Worm (Caenorhabditis elegans) whole organism, L4 larva: Measurements from ENCODE around the gene W03C9.6.
A peak's percentile ranks its signal among the peaks of the same experiment; 100 is the strongest.

Source experiments
- F37D6.2 ChIP-seq: sonication (generic microtip); optimal IDR thresholded peaks from 2 replicates; lab custom pipeline; 2016; ENCODE audit warnings: mild to moderate bottlenecking, missing genetic modification characterization, missing compliant biosample characterization
- R02D3.7 ChIP-seq: fragments of 150-350 bp; sonication (generic microtip); optimal IDR thresholded peaks from 3 replicates; lab custom pipeline; 2014; ENCODE audit warnings: missing biosample characterization, missing genetic modification characterization
- T26A8.4 ChIP-seq: fragments of 200-800 bp; sonication (Bioruptor generic); IDR thresholded peaks from 2 replicates; pipeline ENCODE4 v1.3.6; 2022; ENCODE audit warnings: missing genetic modification characterization, missing compliant biosample characterization
- Y105C5A.15 ChIP-seq: fragments of 200-800 bp; sonication (Bioruptor generic); IDR thresholded peaks from 2 replicates; pipeline ENCODE4 v1.3.6; 2022; ENCODE audit warnings: missing genetic modification characterization, missing compliant biosample characterization
- Y75B8A.6 ChIP-seq: fragments of 200-800 bp; sonication (Bioruptor generic); IDR thresholded peaks from 2 replicates; pipeline ENCODE4 v1.3.6; 2022; ENCODE audit warnings: missing genetic modification reagents, missing genetic modification characterization, missing compliant biosample characterization
- ZK337.2 ChIP-seq: fragments of 200-800 bp; sonication (Bioruptor generic); IDR thresholded peaks from 2 replicates; pipeline ENCODE4 v1.3.6; 2022; ENCODE audit warnings: missing genetic modification reagents, missing genetic modification characterization, missing compliant biosample characterization
- ZK546.5 ChIP-seq, 2 experiments: sonication (generic microtip); optimal IDR thresholded peaks; 2 replicates each; lab custom pipeline; 2017; ENCODE audit warnings: missing biosample characterization in 2 of 2, missing genetic modification characterization in 2 of 2
- aha-1 ChIP-seq: fragments of 150-350 bp; peaks from one replicate; lab custom pipeline; 2014; ENCODE audit warnings: missing biosample characterization, missing genetic modification characterization
- arid-1 ChIP-seq: fragments of 200-800 bp; sonication (Bioruptor generic); conservative IDR thresholded peaks from 2 replicates; pipeline ENCODE4 v1.3.6; 2022; ENCODE audit warnings: missing genetic modification reagents, missing genetic modification characterization, missing compliant biosample characterization
- ceh-28 ChIP-seq: fragments of 150-350 bp; optimal IDR thresholded peaks from 2 replicates; lab custom pipeline; 2014; ENCODE audit warnings: missing biosample characterization, missing genetic modification reagents, missing genetic modification characterization
- ceh-82 ChIP-seq: sonication (generic microtip); optimal IDR thresholded peaks from 2 replicates; lab custom pipeline; 2017; ENCODE audit warnings: missing biosample characterization, missing genetic modification characterization
- daf-16 ChIP-seq, 3 experiments: sonication (generic microtip); optimal IDR thresholded peaks; 2 replicates each; lab custom pipeline; 2016 to 2017; ENCODE audit warnings: missing genetic modification characterization in 3 of 3, missing genetic modification reagents in 3 of 3, mild to moderate bottlenecking in 2 of 3, missing compliant biosample characterization in 2 of 3, missing biosample characterization in 1 of 3, moderate library complexity in 1 of 3
- dmd-6 ChIP-seq: fragments of 200-800 bp; sonication (Bioruptor generic); IDR thresholded peaks from 2 replicates; pipeline ENCODE4 v1.3.6; 2022; ENCODE audit warnings: missing genetic modification reagents, missing genetic modification characterization, missing compliant biosample characterization
- dmd-8 ChIP-seq: fragments of 200-800 bp; sonication (Bioruptor generic); IDR thresholded peaks from 2 replicates; pipeline ENCODE4 v1.3.6; 2022; ENCODE audit warnings: missing genetic modification characterization, missing compliant biosample characterization
- dmd-9 ChIP-seq: fragments of 200-800 bp; sonication (Bioruptor generic); IDR thresholded peaks from 2 replicates; pipeline ENCODE4 v1.3.6; 2022; ENCODE audit warnings: missing genetic modification reagents, missing genetic modification characterization, missing compliant biosample characterization
- dpl-1 ChIP-seq: fragments of 150-350 bp; optimal IDR thresholded peaks from 2 replicates; lab custom pipeline; 2014; ENCODE audit warnings: missing biosample characterization, missing genetic modification reagents, missing genetic modification characterization
- fos-1 ChIP-seq: fragments of 150-350 bp; optimal IDR thresholded peaks from 2 replicates; lab custom pipeline; 2014; ENCODE audit warnings: missing biosample characterization, missing genetic modification characterization
- hif-1 ChIP-seq, 2 experiments: sonication (generic microtip); optimal IDR thresholded peaks; 2 replicates each; lab custom pipeline; 2016 to 2017; ENCODE audit warnings: missing compliant biosample characterization in 2 of 2, missing genetic modification characterization in 2 of 2, missing genetic modification reagents in 2 of 2, missing genotype in 2 of 2, mild to moderate bottlenecking in 1 of 2
- hlh-30 ChIP-seq: sonication (generic microtip); optimal IDR thresholded peaks from 2 replicates; lab custom pipeline; 2017; ENCODE audit warnings: antibody characterized with exemption, mild to moderate bottlenecking, missing genetic modification characterization, missing compliant biosample characterization; ENCODE audit not compliant: insufficient read depth
- lin-39 ChIP-seq: fragments of 150-350 bp; optimal IDR thresholded peaks from 2 replicates; lab custom pipeline; 2014; ENCODE audit warnings: missing biosample characterization, missing genetic modification reagents, missing genetic modification characterization
- lsy-2 ChIP-seq, 2 experiments: fragments of 150-350 bp in 1 of 2; sonication (generic microtip) in 1 of 2; optimal IDR thresholded peaks; 2 replicates each; lab custom pipeline; 2014 to 2017; ENCODE audit warnings: missing biosample characterization in 2 of 2, missing genetic modification characterization in 2 of 2
- mdt-29 ChIP-seq: fragments of 200-800 bp; sonication (Bioruptor generic); IDR thresholded peaks from 2 replicates; pipeline ENCODE4 v1.3.6; 2022; ENCODE audit warnings: missing genetic modification reagents, missing genetic modification characterization, missing compliant biosample characterization
- mes-2 ChIP-seq: sonication (generic microtip); optimal IDR thresholded peaks from 2 replicates; lab custom pipeline; 2016; ENCODE audit warnings: missing genotype, mild to moderate bottlenecking, missing genetic modification characterization, missing compliant biosample characterization; ENCODE audit not compliant: poor library complexity, severe bottlenecking
- nhr-10 ChIP-seq: fragments of 150-350 bp; optimal IDR thresholded peaks from 2 replicates; lab custom pipeline; 2014; ENCODE audit warnings: missing biosample characterization, missing genetic modification characterization
- nhr-25 ChIP-seq: sonication (generic microtip); optimal IDR thresholded peaks from 2 replicates; lab custom pipeline; 2017; ENCODE audit warnings: missing genetic modification characterization, mild to moderate bottlenecking, missing compliant biosample characterization, antibody characterized with exemption, moderate library complexity, borderline replicate concordance; ENCODE audit not compliant: insufficient read depth
- nhr-6 ChIP-seq: fragments of 150-350 bp; optimal IDR thresholded peaks from 2 replicates; lab custom pipeline; 2014; ENCODE audit warnings: missing biosample characterization, missing genetic modification characterization
- saeg-2 ChIP-seq: fragments of 200-800 bp; sonication (Bioruptor generic); IDR thresholded peaks from 2 replicates; pipeline ENCODE4 v1.3.6; 2022; ENCODE audit warnings: missing genetic modification reagents, missing genetic modification characterization, missing compliant biosample characterization
- skn-1 ChIP-seq: fragments of 150-350 bp; optimal IDR thresholded peaks from 2 replicates; lab custom pipeline; 2014; ENCODE audit warnings: missing biosample characterization, missing genetic modification characterization
- snpc-1.2 ChIP-seq: fragments of 200-800 bp; sonication (Bioruptor generic); IDR thresholded peaks from 2 replicates; pipeline ENCODE4 v1.3.6; 2022; ENCODE audit warnings: missing genetic modification reagents, missing genetic modification characterization, missing compliant biosample characterization
- spr-1 ChIP-seq: sonication (generic microtip); optimal IDR thresholded peaks from 2 replicates; lab custom pipeline; 2016; ENCODE audit warnings: mild to moderate bottlenecking, missing genetic modification characterization, missing compliant biosample characterization
- unc-130 ChIP-seq: sonication (generic microtip); optimal IDR thresholded peaks from 2 replicates; lab custom pipeline; 2016; ENCODE audit warnings: missing genetic modification reagents, missing genetic modification characterization, missing compliant biosample characterization
- unc-62 ChIP-seq, 3 experiments: fragments of 150-350 bp in 1 of 3; sonication (generic microtip); optimal IDR thresholded peaks in 2 of 3; peaks in 1 of 3; 1 replicate in 1 of 3; 2 replicates in 2 of 3; lab custom pipeline; 2014 to 2017; ENCODE audit warnings: missing biosample characterization in 3 of 3, missing genetic modification characterization in 3 of 3, missing genetic modification reagents in 3 of 3, missing genotype in 1 of 3
- vab-7 ChIP-seq: fragments of 200-800 bp; sonication (Bioruptor generic); IDR thresholded peaks from 2 replicates; pipeline ENCODE4 v1.3.6; 2022; ENCODE audit warnings: missing genetic modification reagents, missing genetic modification characterization, missing compliant biosample characterization
- zag-1 ChIP-seq: fragments of 150-350 bp; optimal IDR thresholded peaks from 2 replicates; lab custom pipeline; 2014; ENCODE audit warnings: missing biosample characterization, missing genetic modification characterization
- zfp-2 ChIP-seq: sonication (generic microtip); optimal IDR thresholded peaks from 2 replicates; lab custom pipeline; 2016; ENCODE audit warnings: mild to moderate bottlenecking, missing genetic modification characterization, missing compliant biosample characterization
- zfp-3 ChIP-seq: fragments of 200-800 bp; sonication (Bioruptor generic); conservative IDR thresholded peaks from 2 replicates; pipeline ENCODE4 v1.3.6; 2022; ENCODE audit warnings: missing genetic modification reagents, missing genetic modification characterization, missing compliant biosample characterization
- ztf-7 ChIP-seq: fragments of 150-350 bp; optimal IDR thresholded peaks from 2 replicates; lab custom pipeline; 2014; ENCODE audit warnings: missing biosample characterization, missing genetic modification characterization

W03C9.6 gene

DNA sequence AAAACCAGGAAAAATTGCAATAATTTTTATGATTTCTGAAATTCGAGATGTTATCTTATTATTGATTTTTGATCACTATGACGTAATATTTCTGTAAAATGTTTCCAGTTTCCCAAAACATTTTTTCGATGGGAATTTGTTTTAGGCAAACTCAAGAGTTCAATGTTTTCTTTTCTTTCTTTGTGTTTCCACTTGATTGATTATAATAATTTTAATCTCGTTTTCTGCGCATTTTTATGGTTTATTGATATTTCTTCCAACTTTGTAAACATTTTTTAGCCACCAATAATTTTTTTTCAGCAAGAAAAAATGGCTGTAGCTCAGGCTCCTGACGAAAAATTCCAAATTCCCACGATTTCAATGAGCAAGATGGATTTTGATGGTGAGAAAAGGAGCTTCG, at the start of gene W03C9.6:
W03C9.6 (plus strand) TSS at position 301 of the 400 bp plus-strand sequence.
- TF ChIP-seq zag-1 (tag; lab: Kevin White, UChicago) (no peak), mdt-29 (GFP tag; lab: Robert Waterston, UW) (no peak), ceh-82 (tag; lab: Kevin White, UChicago) (no peak), zfp-3 (GFP tag; lab: Robert Waterston, UW) (no peak), nhr-10 (tag; lab: Kevin White, UChicago) (no peak), spr-1 (tag; lab: Kevin White, UChicago) (no peak), T26A8.4 (GFP tag; lab: Robert Waterston, UW) (no peak), zfp-2 (tag; lab: Kevin White, UChicago) (no peak), Y105C5A.15 (GFP tag; lab: Robert Waterston, UW) (no peak), hif-1 (tag; optimal IDR thresholded peaks at IDR 0.05; lab: Kevin White, UChicago) (no peak), dmd-8 (GFP tag; lab: Robert Waterston, UW) (no peak), nhr-25 (tag; lab: Kevin White, UChicago) (no peak), skn-1 (tag; lab: Kevin White, UChicago) (no peak), arid-1 (GFP tag; lab: Robert Waterston, UW) (no peak), lin-39 (tag; lab: Kevin White, UChicago) (no peak), dmd-6 (GFP tag; lab: Robert Waterston, UW) (no peak)

DNA sequence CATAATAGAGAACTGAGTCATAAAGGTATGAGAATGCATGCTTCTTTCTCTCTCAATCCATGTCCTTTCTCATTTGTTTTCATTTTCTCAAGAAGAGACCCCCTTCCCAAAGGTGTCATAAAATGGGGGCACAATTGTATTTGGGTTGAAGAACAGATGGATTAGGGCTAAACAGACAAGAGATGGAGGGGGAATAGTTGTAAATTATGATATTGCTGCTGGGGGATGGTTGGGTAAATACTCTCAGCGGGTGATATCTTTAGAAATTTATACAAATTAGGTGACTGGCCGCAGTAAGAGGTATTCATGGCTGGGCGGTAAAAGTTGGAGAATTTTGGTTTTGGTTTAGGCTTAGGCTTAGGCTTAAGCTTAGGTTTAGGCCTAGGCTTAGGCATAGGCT, 49.3 kb upstream of the W03C9.6 start:
- TF ChIP-seq nhr-6, result no peak
- TF ChIP-seq unc-62 (GFP tag; optimal IDR thresholded peaks at IDR 0.05 in 1 of 2; lab: Kevin White, UChicago), result peak in 1 of 2 experiments; percentile 59
- TF ChIP-seq unc-62 (tag; optimal IDR thresholded peaks at IDR 0.05; lab: Kevin White, UChicago), result no peak

ce11 chrII:11906217-11906616, 48.1 kb upstream of the W03C9.6 start, which contains the start of gene ZK930.4:
Gene ZK930.4 (plus strand): TSS chrII:11906517.
- TF ChIP-seq nhr-25 (tag; lab: Kevin White, UChicago), result no peak
- TF ChIP-seq zag-1 (tag; lab: Kevin White, UChicago), result no peak

ce11 chrII:11910569-11910968, 43.7 kb upstream of the W03C9.6 start:
- TF ChIP-seq saeg-2 (GFP tag; lab: Robert Waterston, UW), result no peak
- no peak for TF ChIP-seq R02D3.7
- TF ChIP-seq dmd-9 (GFP tag; lab: Robert Waterston, UW), result no peak
- TF ChIP-seq ZK546.5 (tag; optimal IDR thresholded peaks at IDR 0.05; lab: Kevin White, UChicago), result no peak
- TF ChIP-seq Y75B8A.6 (GFP tag; lab: Robert Waterston, UW), result no peak
- no peak for TF ChIP-seq ztf-7
- TF ChIP-seq nhr-25 (tag; lab: Kevin White, UChicago), result no peak

- no peak for TF ChIP-seq arid-1 (GFP tag; lab: Robert Waterston, UW)
- no peak for TF ChIP-seq vab-7 (GFP tag; lab: Robert Waterston, UW)
- TF ChIP-seq aha-1 (tag; lab: Kevin White, UChicago), result peak; percentile 42
Measured at ce11 chrII:11914304-11914703, 40.0 kb upstream of the W03C9.6 start, which contains the start of gene ZK930.7. Gene ZK930.7 (plus strand): TSS chrII:11914604.

DNA sequence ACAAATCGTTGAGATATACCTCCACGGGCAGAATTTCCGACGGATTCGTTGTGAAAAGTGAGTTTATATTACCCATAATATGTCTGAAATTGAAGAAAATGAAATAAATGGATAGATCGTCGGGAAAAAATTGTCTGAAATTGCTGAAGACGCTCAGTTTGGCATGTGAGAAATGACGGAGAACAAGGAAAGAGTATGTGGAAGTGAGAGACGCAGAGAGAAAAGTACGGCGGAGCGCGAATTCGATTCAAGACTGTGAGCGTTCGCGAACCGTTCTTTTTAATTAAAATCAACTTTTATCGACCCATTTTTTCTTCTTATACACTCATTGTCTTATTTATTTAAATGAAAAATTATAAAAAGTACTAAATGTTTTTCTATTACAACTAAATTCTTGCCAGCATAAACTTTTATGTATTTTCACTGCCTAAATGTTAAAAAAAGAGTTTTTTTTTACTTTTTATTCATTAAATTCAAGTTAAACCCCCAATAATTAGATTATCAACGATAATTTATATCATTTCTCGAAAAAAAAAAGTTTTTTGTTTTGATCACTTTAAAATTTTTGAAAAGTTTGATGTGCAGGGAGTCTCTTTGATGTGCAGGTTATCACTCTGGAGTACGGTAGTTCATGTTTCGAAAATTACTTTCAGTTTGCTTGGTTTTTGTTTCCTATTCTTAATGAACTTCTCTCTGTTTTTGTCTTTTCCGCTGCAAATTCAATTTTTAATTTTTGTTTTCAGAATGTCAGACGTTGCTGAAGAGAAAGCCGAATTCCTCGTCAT, 38.3 kb upstream of the W03C9.6 start, which contains the start of the genes vps-15 and hmg-12:
vps-15 (minus strand) TSS at position 83 of the 785 bp plus-strand sequence.
hmg-12 (plus strand) TSS at position 744 of the 785 bp plus-strand sequence.
- TF ChIP-seq ztf-7 (peak; percentile 9), lsy-2 (tag; optimal IDR thresholded peaks at IDR 0.05; lab: Kevin White, UChicago) (peak in 1 of 2 experiments; percentile 95), dpl-1 (GFP tag; lab: Kevin White, UChicago) (peak; percentile 25), T26A8.4 (GFP tag; lab: Robert Waterston, UW) (no peak), ZK337.2 (GFP tag; lab: Robert Waterston, UW) (no peak), unc-130 (GFP tag; lab: Kevin White, UChicago) (peak; percentile 18), fos-1 (tag; lab: Kevin White, UChicago) (no peak), ceh-28 (tag; lab: Kevin White, UChicago) (no peak), hlh-30 (tag; lab: Kevin White, UChicago) (peak; percentile 26), snpc-1.2 (GFP tag; lab: Robert Waterston, UW) (no peak), daf-16 (GFP tag; optimal IDR thresholded peaks at IDR 0.05; lab: Kevin White, UChicago) (no peak), daf-16 (tag; optimal IDR thresholded peaks at IDR 0.05; lab: Kevin White, UChicago) (peak; percentile 7), ZK546.5 (tag; optimal IDR thresholded peaks at IDR 0.05; lab: Kevin White, UChicago) (peak in 1 of 2 experiments; percentile 61), F37D6.2 (no peak), saeg-2 (GFP tag; lab: Robert Waterston, UW) (no peak), mes-2 (tag; lab: Kevin White, UChicago) (peak; percentile 73), Y105C5A.15 (GFP tag; lab: Robert Waterston, UW) (no peak)
